Fruit fly (Drosophila melanogaster) whole organism, embryonic: ENCODE data around the gene CG13605.

Experiments
- Antp ChIP-seq: fragments of 200-800 bp; sonication (Bioruptor generic); optimal IDR thresholded peaks from 3 replicates; lab custom pipeline; 2016; ENCODE audit warnings: missing biosample characterization, missing genetic modification characterization
- Asciz ChIP-seq: fragments of 200-800 bp; sonication (Bioruptor generic); optimal IDR thresholded peaks from 2 replicates; lab custom pipeline; 2017; ENCODE audit warnings: missing biosample characterization, mild to moderate bottlenecking, missing genetic modification characterization, missing genetic modification reagents
- Atf6 ChIP-seq: fragments of 200-800 bp; sonication (Bioruptor generic); IDR thresholded peaks from 2 replicates; pipeline ENCODE4 v1.3.6; 2022; ENCODE audit warnings: missing biosample characterization, missing genetic modification characterization
- CG12769 ChIP-seq: fragments of 200-800 bp; sonication (Bioruptor generic); optimal IDR thresholded peaks from 2 replicates; lab custom pipeline; 2019; ENCODE audit warnings: missing biosample characterization, mild to moderate bottlenecking, missing genetic modification characterization, moderate library complexity
- CG13123 ChIP-seq: fragments of 200-800 bp; sonication (Bioruptor generic); optimal IDR thresholded peaks from 2 replicates; lab custom pipeline; 2016; ENCODE audit warnings: missing biosample characterization, missing genetic modification characterization
- CG15269 ChIP-seq: fragments of 200-800 bp; sonication (Bioruptor generic); optimal IDR thresholded peaks from 2 replicates; lab custom pipeline; 2018; ENCODE audit warnings: missing biosample characterization, mild to moderate bottlenecking, missing genetic modification characterization, moderate library complexity
- CG17385 ChIP-seq: fragments of 200-800 bp; sonication (Bioruptor generic); optimal IDR thresholded peaks from 3 replicates; lab custom pipeline; 2018; ENCODE audit warnings: missing biosample characterization, mild to moderate bottlenecking, missing genetic modification characterization
- CG18599 ChIP-seq: fragments of 200-800 bp; sonication (Bioruptor generic); optimal IDR thresholded peaks from 3 replicates; lab custom pipeline; 2017; ENCODE audit warnings: missing biosample characterization, missing genetic modification characterization, mild to moderate bottlenecking, moderate library complexity, missing genetic modification reagents
- CG2120 ChIP-seq: fragments of 200-800 bp; sonication (Bioruptor generic); optimal IDR thresholded peaks from 3 replicates; lab custom pipeline; 2016; ENCODE audit warnings: missing biosample characterization, missing genetic modification characterization
- CG2678 ChIP-seq: fragments of 200-800 bp; sonication (Bioruptor generic); optimal IDR thresholded peaks from 3 replicates; lab custom pipeline; 2019; ENCODE audit warnings: missing biosample characterization, mild to moderate bottlenecking, missing genetic modification characterization, moderate library complexity
- CG31224 ChIP-seq: fragments of 200-800 bp; sonication (Bioruptor generic); IDR thresholded peaks from 2 replicates; pipeline ENCODE4 v1.3.6; 2022; ENCODE audit warnings: missing biosample characterization, missing genetic modification characterization
- CG32532 ChIP-seq: fragments of 200-800 bp; sonication (Bioruptor generic); IDR thresholded peaks from 2 replicates; pipeline ENCODE4 v1.3.6; 2022; ENCODE audit warnings: missing biosample characterization, missing genetic modification characterization
- CG32772 ChIP-seq: fragments of 200-800 bp; sonication (Bioruptor generic); IDR thresholded peaks from 2 replicates; pipeline ENCODE4 v1.3.6; 2022; ENCODE audit warnings: missing biosample characterization, missing genetic modification characterization
- CG4360 ChIP-seq: fragments of 200-800 bp; sonication (Bioruptor generic); IDR thresholded peaks from 2 replicates; pipeline ENCODE4 v1.3.6; 2022; ENCODE audit warnings: missing biosample characterization, missing genetic modification characterization
- CG6689 ChIP-seq: fragments of 200-800 bp; sonication (Bioruptor generic); IDR thresholded peaks from 2 replicates; pipeline ENCODE4 v1.3.6; 2022; ENCODE audit warnings: missing biosample characterization, missing genetic modification characterization
- CG7556 ChIP-seq: fragments of 200-800 bp; sonication (Bioruptor generic); optimal IDR thresholded peaks from 2 replicates; lab custom pipeline; 2017; ENCODE audit warnings: missing biosample characterization, mild to moderate bottlenecking, missing genetic modification characterization
- CG7839 ChIP-seq: fragments of 200-800 bp; sonication (Bioruptor generic); optimal IDR thresholded peaks from 3 replicates; lab custom pipeline; 2018; ENCODE audit warnings: missing biosample characterization, mild to moderate bottlenecking, missing genetic modification characterization, moderate library complexity
- CG7928 ChIP-seq: fragments of 200-800 bp; sonication (Bioruptor generic); optimal IDR thresholded peaks from 2 replicates; lab custom pipeline; 2017; ENCODE audit warnings: missing biosample characterization, mild to moderate bottlenecking, missing genetic modification characterization
- CkIIα-i1 ChIP-seq: fragments of 200-800 bp; sonication (Bioruptor generic); IDR thresholded peaks from 2 replicates; pipeline ENCODE4 v1.3.6; 2022; ENCODE audit warnings: missing biosample characterization, missing genetic modification characterization
- GATAe ChIP-seq: fragments of 200-800 bp; sonication (Bioruptor generic); conservative IDR thresholded peaks from 2 replicates; pipeline ENCODE4 v1.3.6; 2022; ENCODE audit warnings: missing biosample characterization, missing genetic modification characterization
- Hand ChIP-seq: fragments of 200-800 bp; sonication (Bioruptor generic); optimal IDR thresholded peaks from 2 replicates; lab custom pipeline; 2017; ENCODE audit warnings: mild to moderate bottlenecking, missing biosample characterization, missing genetic modification reagents, missing genetic modification characterization
- Hmr ChIP-seq: fragments of 200-800 bp; sonication (Bioruptor generic); optimal IDR thresholded peaks from 3 replicates; lab custom pipeline; 2017; ENCODE audit warnings: mild to moderate bottlenecking, missing biosample characterization, missing genetic modification reagents, missing genetic modification characterization
- Hr51 ChIP-seq, 2 experiments: fragments of 200-800 bp; sonication (Bioruptor generic); optimal IDR thresholded peaks; 2 replicates in 1 of 2; 3 replicates in 1 of 2; lab custom pipeline; 2016 to 2018; ENCODE audit warnings: missing biosample characterization in 2 of 2, missing genetic modification characterization in 2 of 2, mild to moderate bottlenecking in 1 of 2, moderate library complexity in 1 of 2
- Lim3 ChIP-seq: fragments of 200-800 bp; sonication (Bioruptor generic); IDR thresholded peaks from 2 replicates; pipeline ENCODE4 v1.3.6; 2022; ENCODE audit warnings: missing biosample characterization, missing genetic modification characterization
- Med ChIP-seq: fragments of 200-800 bp; sonication (Bioruptor generic); peaks from one replicate; lab custom pipeline; 2016; ENCODE audit warnings: missing biosample characterization, missing genetic modification characterization, mild to moderate bottlenecking, inconsistent platforms, moderate library complexity
- Mrtf ChIP-seq: fragments of 200-800 bp; sonication (Bioruptor generic); IDR thresholded peaks from 3 replicates; pipeline ENCODE4 v1.3.6; 2022; ENCODE audit warnings: missing biosample characterization, missing genetic modification characterization
- NFAT ChIP-seq: fragments of 200-800 bp; sonication (Bioruptor generic); IDR thresholded peaks from 2 replicates; pipeline ENCODE4 v1.3.6; 2022; ENCODE audit warnings: missing biosample characterization, missing genetic modification characterization
- NK7.1 ChIP-seq: fragments of 200-800 bp; sonication (Bioruptor generic); optimal IDR thresholded peaks from 3 replicates; lab custom pipeline; 2016; ENCODE audit warnings: missing biosample characterization, missing genetic modification characterization
- Oli ChIP-seq: fragments of 200-800 bp; sonication (Bioruptor generic); optimal IDR thresholded peaks from 2 replicates; lab custom pipeline; 2018; ENCODE audit warnings: missing biosample characterization, mild to moderate bottlenecking, missing genetic modification characterization, moderate library complexity
- PHDP ChIP-seq: fragments of 200-800 bp; sonication (Bioruptor generic); optimal IDR thresholded peaks from 3 replicates; lab custom pipeline; 2018; ENCODE audit warnings: missing biosample characterization, mild to moderate bottlenecking, missing genetic modification characterization, moderate library complexity
- Ptx1 ChIP-seq: fragments of 200-800 bp; sonication (Bioruptor generic); IDR thresholded peaks from 2 replicates; pipeline ENCODE4 v1.3.6; 2022; ENCODE audit warnings: missing biosample characterization, missing genetic modification characterization
- Trl ChIP-seq, 3 experiments: fragments of >200 bp in 2 of 3; fragments of 200-800 bp in 1 of 3; sonication (Bioruptor generic) in 1 of 3; optimal IDR thresholded peaks; 2 replicates in 1 of 3; 3 replicates in 2 of 3; lab custom pipeline; 2016 to 2017; ENCODE audit warnings: missing biosample characterization in 1 of 3, missing genetic modification characterization in 1 of 3
- cg ChIP-seq: fragments of 200-800 bp; sonication (Bioruptor generic); optimal IDR thresholded peaks from 3 replicates; lab custom pipeline; 2019; ENCODE audit warnings: missing biosample characterization, mild to moderate bottlenecking, missing genetic modification characterization, moderate library complexity
- chinmo ChIP-seq: fragments of 200-800 bp; sonication (Bioruptor generic); IDR thresholded peaks from 4 replicates; pipeline ENCODE4 v1.3.6; 2022; ENCODE audit warnings: missing biosample characterization, missing genetic modification characterization; ENCODE audit not compliant: partially characterized antibody
- cwo ChIP-seq: fragments of 200-800 bp; sonication (Bioruptor generic); optimal IDR thresholded peaks from 3 replicates; lab custom pipeline; 2017; ENCODE audit warnings: missing biosample characterization, missing genetic modification characterization, mild to moderate bottlenecking, moderate library complexity, missing genetic modification reagents
- dysf ChIP-seq: fragments of 200-800 bp; sonication (Bioruptor generic); IDR thresholded peaks from 3 replicates; pipeline ENCODE4 v1.3.6; 2022; ENCODE audit warnings: missing biosample characterization, missing genetic modification characterization
- esg ChIP-seq: fragments of 200-800 bp; sonication (Bioruptor generic); conservative IDR thresholded peaks from 2 replicates; pipeline ENCODE4 v1.3.6; 2022; ENCODE audit warnings: missing biosample characterization, missing genetic modification characterization
- grau ChIP-seq: fragments of 200-800 bp; optimal IDR thresholded peaks from 3 replicates; lab custom pipeline; 2019; ENCODE audit warnings: missing biosample characterization, mild to moderate bottlenecking, missing genetic modification characterization, moderate library complexity
- ham ChIP-seq: fragments of 200-800 bp; sonication (Bioruptor generic); IDR thresholded peaks from 2 replicates; pipeline ENCODE4 v1.3.6; 2022; ENCODE audit warnings: missing biosample characterization, missing genetic modification characterization
- lilli ChIP-seq: fragments of 200-800 bp; sonication (Bioruptor generic); optimal IDR thresholded peaks from 3 replicates; lab custom pipeline; 2016; ENCODE audit warnings: missing biosample characterization, missing genetic modification characterization
- scrt ChIP-seq: fragments of 200-800 bp; sonication (Bioruptor generic); optimal IDR thresholded peaks from 2 replicates; lab custom pipeline; 2018; ENCODE audit warnings: missing biosample characterization, mild to moderate bottlenecking, missing genetic modification characterization, moderate library complexity
- sens ChIP-seq: fragments of 200-800 bp; sonication (Bioruptor generic); peaks from one replicate; lab custom pipeline; 2016; ENCODE audit warnings: missing biosample characterization, missing genetic modification characterization
- sima ChIP-seq: fragments of 200-800 bp; sonication (Bioruptor generic); optimal IDR thresholded peaks from 2 replicates; lab custom pipeline; 2016; ENCODE audit warnings: missing biosample characterization, missing genetic modification characterization
- slbo ChIP-seq: fragments of 200-800 bp; sonication (Bioruptor generic); IDR thresholded peaks from 2 replicates; pipeline ENCODE4 v1.3.6; 2022; ENCODE audit warnings: missing biosample characterization, missing genetic modification characterization
- stc ChIP-seq: fragments of 200-800 bp; sonication (Bioruptor generic); IDR thresholded peaks from 2 replicates; pipeline ENCODE4 v1.3.6; 2022; ENCODE audit warnings: missing biosample characterization, missing genetic modification characterization
- sug ChIP-seq: fragments of 200-800 bp; optimal IDR thresholded peaks from 2 replicates; lab custom pipeline; 2019; ENCODE audit warnings: missing biosample characterization, mild to moderate bottlenecking, missing genetic modification characterization, moderate library complexity
- zfh2 ChIP-seq: fragments of 200-800 bp; sonication (Bioruptor generic); optimal IDR thresholded peaks from 2 replicates; lab custom pipeline; 2016; ENCODE audit warnings: missing biosample characterization, missing genetic modification characterization

Gene CG13605

dm6 chr3R:24092590-24093151, 19.5 kb downstream of the CG13605 start (continued):
- peak; percentile 63 to 76 for TF ChIP-seq Trl (optimal IDR thresholded peaks at IDR 0.05; lab: Kevin White, UChicago)
- TF ChIP-seq Trl (GFP tag; optimal IDR thresholded peaks at IDR 0.05; lab: Kevin White, UChicago), result no peak
- TF ChIP-seq NK7.1 (GFP tag; lab: Kevin White, UChicago), result no peak
- peak in 1 of 2 experiments; percentile 54 for TF ChIP-seq Hr51 (GFP tag; optimal IDR thresholded peaks at IDR 0.05; lab: Kevin White, UChicago)
- TF ChIP-seq sima (GFP tag; lab: Kevin White, UChicago), result no peak
- peak; percentile 41 for TF ChIP-seq cg
- TF ChIP-seq chinmo (GFP tag; lab: Robert Waterston, UW), result 0 out of 4 replicates have a peak, but pooled peaks have one; percentile 62

- TF ChIP-seq Hand (GFP tag; lab: Kevin White, UChicago), result peak; percentile 31
- TF ChIP-seq CG32772 (GFP tag; lab: Robert Waterston, UW), result 0 out of 2 replicates have a peak, but pooled peaks have one; percentile 22
- no peak for TF ChIP-seq Antp
- TF ChIP-seq Ptx1 (GFP tag; lab: Robert Waterston, UW), result peak; percentile 37; the same call in 1 of the 2 replicates
- TF ChIP-seq PHDP, result peak; percentile 39
- TF ChIP-seq lilli (GFP tag; lab: Kevin White, UChicago), result peak; percentile 45
- 0 out of 2 replicates have a peak, but pooled peaks have one; percentile 21 for TF ChIP-seq esg (GFP tag; lab: Robert Waterston, UW)
- TF ChIP-seq CkIIα-i1 (GFP tag; lab: Robert Waterston, UW), result no peak
- peak; percentile 77 for TF ChIP-seq CG18599
- TF ChIP-seq CG2678, result peak; percentile 48
- TF ChIP-seq CG6689 (GFP tag; lab: Robert Waterston, UW), result 0 out of 2 replicates have a peak, but pooled peaks have one; percentile 21
- TF ChIP-seq ham (GFP tag; lab: Robert Waterston, UW), result no peak
- 0 out of 2 replicates have a peak, but pooled peaks have one; percentile 23 for TF ChIP-seq stc (GFP tag; lab: Robert Waterston, UW)
- TF ChIP-seq Asciz (GFP tag; lab: Kevin White, UChicago), result peak; percentile 9
- peak; percentile 15 for TF ChIP-seq zfh2 (GFP tag; lab: Kevin White, UChicago)
- TF ChIP-seq CG13123, result no peak
- TF ChIP-seq GATAe (GFP tag; lab: Robert Waterston, UW), result no peak
- peak; percentile 46; the same call in 1 of the 2 replicates for TF ChIP-seq slbo (GFP tag; lab: Robert Waterston, UW)
- peak; percentile 33 for TF ChIP-seq scrt (GFP tag; lab: Kevin White, UChicago)
- 0 out of 3 replicates have a peak, but pooled peaks have one; percentile 12 for TF ChIP-seq dysf (GFP tag; lab: Robert Waterston, UW)
- no peak for TF ChIP-seq CG7928
- no peak for TF ChIP-seq sug (tag; lab: Kevin White, UChicago)
- peak in 1 of 2 experiments; percentile 29 for TF ChIP-seq Hr51 (GFP tag; optimal IDR thresholded peaks at IDR 0.05; lab: Kevin White, UChicago)
- peak; percentile 14 for TF ChIP-seq cwo (GFP tag; lab: Kevin White, UChicago)
- peak; percentile 30; the same call in 1 of the 2 replicates for TF ChIP-seq CG32532
- peak; percentile 17 for TF ChIP-seq CG15269 (tag; lab: Kevin White, UChicago)
- TF ChIP-seq grau (tag; lab: Kevin White, UChicago), result peak; percentile 11
- TF ChIP-seq CG2120 (GFP tag; lab: Kevin White, UChicago), result peak; percentile 35
- peak; percentile 6 for TF ChIP-seq CG12769
- TF ChIP-seq NFAT (GFP tag; lab: Robert Waterston, UW), result 0 out of 2 replicates have a peak, but pooled peaks have one; percentile 15
- no peak for TF ChIP-seq Lim3 (GFP tag; lab: Robert Waterston, UW)
- TF ChIP-seq Hmr (GFP tag; lab: Kevin White, UChicago), result peak; percentile 35
- TF ChIP-seq Atf6 (GFP tag; lab: Robert Waterston, UW), result 0 out of 2 replicates have a peak, but pooled peaks have one; percentile 18
- no peak for TF ChIP-seq CG31224
- peak; percentile 14 for TF ChIP-seq CG17385 (GFP tag; lab: Kevin White, UChicago)
- peak; percentile 20 for TF ChIP-seq Oli (tag; lab: Kevin White, UChicago)
- no peak for TF ChIP-seq CG4360 (GFP tag; lab: Robert Waterston, UW)
- 0 out of 3 replicates have a peak, but pooled peaks have one; percentile 34 for TF ChIP-seq Mrtf (GFP tag; lab: Robert Waterston, UW)
- TF ChIP-seq Med (GFP tag; lab: Kevin White, UChicago), result peak; percentile 81
- TF ChIP-seq sens, result peak; percentile 71
- TF ChIP-seq CG7839 (tag; lab: Kevin White, UChicago), result peak; percentile 18
- TF ChIP-seq CG7556 (GFP tag; lab: Kevin White, UChicago), result no peak
These were observed 20.5 kb downstream of the CG13605 start for dm6 chr3R:24091653-24092052.
